Worm (Caenorhabditis elegans) whole organism, young adult: Measurements from ENCODE around the gene K08D12.4.
A peak's percentile ranks its signal among the peaks of the same experiment; 100 is the strongest.

Source experiments
- B0019.2 ChIP-seq: fragments of 200-800 bp; sonication (Bioruptor generic); conservative IDR thresholded peaks from 2 replicates; pipeline ENCODE4 v1.3.6; 2022; ENCODE audit warnings: missing genetic modification reagents, missing genetic modification characterization, missing compliant biosample characterization
- C06A6.2 ChIP-seq: fragments of 200-800 bp; sonication (Bioruptor generic); conservative IDR thresholded peaks from 2 replicates; pipeline ENCODE4 v1.3.6; 2022; ENCODE audit warnings: missing genetic modification characterization, missing compliant biosample characterization
- D2030.7 ChIP-seq: fragments of 200-800 bp; sonication (Bioruptor generic); IDR thresholded peaks from 2 replicates; pipeline ENCODE4 v1.3.6; 2022; ENCODE audit warnings: missing genetic modification reagents, missing genetic modification characterization, missing compliant biosample characterization
- F23B12.7 ChIP-seq: sonication (generic microtip); optimal IDR thresholded peaks from 2 replicates; lab custom pipeline; 2017; ENCODE audit warnings: missing genetic modification characterization, mild to moderate bottlenecking, missing compliant biosample characterization, antibody characterized with exemption, moderate library complexity; ENCODE audit not compliant: insufficient read depth
- F33H1.4 ChIP-seq: fragments of 200-800 bp; sonication (Bioruptor generic); IDR thresholded peaks from 2 replicates; pipeline ENCODE4 v1.3.6; 2022; ENCODE audit warnings: missing genetic modification reagents, missing genetic modification characterization, missing compliant biosample characterization
- F37B4.10 ChIP-seq: fragments of 200-800 bp; sonication (Bioruptor generic); IDR thresholded peaks from 2 replicates; pipeline ENCODE4 v1.3.6; 2022; ENCODE audit warnings: missing genetic modification characterization, missing compliant biosample characterization
- F49E8.2 ChIP-seq: sonication (generic microtip); optimal IDR thresholded peaks from 3 replicates; lab custom pipeline; 2017; ENCODE audit warnings: missing genetic modification characterization, mild to moderate bottlenecking, missing compliant biosample characterization, antibody characterized with exemption, moderate library complexity; ENCODE audit not compliant: insufficient read depth
- F55B11.4 ChIP-seq: sonication (generic microtip); optimal IDR thresholded peaks from 2 replicates; lab custom pipeline; 2016; ENCODE audit warnings: missing compliant biosample characterization, missing genetic modification characterization, borderline replicate concordance; ENCODE audit not compliant: insufficient read depth
- F57C9.4 ChIP-seq: sonication (generic microtip); optimal IDR thresholded peaks from 2 replicates; lab custom pipeline; 2017; ENCODE audit warnings: mild to moderate bottlenecking, missing genetic modification characterization, missing compliant biosample characterization
- K11D2.4 ChIP-seq: fragments of 200-800 bp; sonication (Bioruptor generic); IDR thresholded peaks from 2 replicates; pipeline ENCODE4 v1.3.6; 2022; ENCODE audit warnings: missing genetic modification reagents, missing genetic modification characterization, missing compliant biosample characterization
- T07F8.4 ChIP-seq: sonication (generic microtip); optimal IDR thresholded peaks from 2 replicates; lab custom pipeline; 2016; ENCODE audit warnings: mild to moderate bottlenecking, missing genetic modification characterization, moderate library complexity, missing compliant biosample characterization
- Y53F4B.3 ChIP-seq: fragments of 200-800 bp; sonication (Bioruptor generic); IDR thresholded peaks from 2 replicates; pipeline ENCODE4 v1.3.6; 2022; ENCODE audit warnings: missing genetic modification reagents, missing genetic modification characterization, missing compliant biosample characterization
- Y79H2A.3 ChIP-seq: fragments of 200-800 bp; sonication (Bioruptor generic); conservative IDR thresholded peaks from 2 replicates; pipeline ENCODE4 v1.3.6; 2022; ENCODE audit warnings: missing genetic modification reagents, missing genetic modification characterization, missing compliant biosample characterization
- ZK185.1 ChIP-seq: sonication (generic microtip); optimal IDR thresholded peaks from 2 replicates; lab custom pipeline; 2016; ENCODE audit warnings: mild to moderate bottlenecking, missing genetic modification characterization, missing compliant biosample characterization; ENCODE audit not compliant: poor library complexity, severe bottlenecking
- akir-1 ChIP-seq: fragments of 200-800 bp; sonication (Bioruptor generic); optimal IDR thresholded peaks from 2 replicates; lab custom pipeline; 2018; ENCODE audit warnings: mild to moderate bottlenecking, missing genetic modification characterization, moderate library complexity, missing compliant biosample characterization
- aptf-2 ChIP-seq: fragments of 200-800 bp; sonication (Bioruptor generic); conservative IDR thresholded peaks from 2 replicates; pipeline ENCODE4 v1.3.6; 2022; ENCODE audit warnings: missing genetic modification reagents, missing genetic modification characterization, missing compliant biosample characterization
- aptf-3 ChIP-seq: fragments of 200-800 bp; sonication (Bioruptor generic); IDR thresholded peaks from 2 replicates; pipeline ENCODE4 v1.3.6; 2022; ENCODE audit warnings: missing genetic modification characterization, missing compliant biosample characterization
- attf-3 ChIP-seq: fragments of 200-800 bp; sonication (Bioruptor generic); conservative IDR thresholded peaks from 2 replicates; pipeline ENCODE4 v1.3.6; 2022; ENCODE audit warnings: missing genetic modification reagents, missing genetic modification characterization, missing compliant biosample characterization
- bed-2 ChIP-seq: fragments of 200-800 bp; sonication (Bioruptor generic); IDR thresholded peaks from 2 replicates; pipeline ENCODE4 v1.3.6; 2022; ENCODE audit warnings: missing genetic modification reagents, missing genetic modification characterization, missing compliant biosample characterization
- ccch-3 ChIP-seq: fragments of 200-800 bp; sonication (Bioruptor generic); optimal IDR thresholded peaks from 2 replicates; lab custom pipeline; 2018; ENCODE audit warnings: mild to moderate bottlenecking, missing genetic modification characterization, missing compliant biosample characterization
- ceh-100 ChIP-seq: fragments of 200-800 bp; sonication (Bioruptor generic); IDR thresholded peaks from 2 replicates; pipeline ENCODE4 v1.3.6; 2022; ENCODE audit warnings: missing genetic modification reagents, missing genetic modification characterization, missing compliant biosample characterization
- ceh-27 ChIP-seq: fragments of 200-800 bp; sonication (Bioruptor generic); optimal IDR thresholded peaks from 2 replicates; lab custom pipeline; 2018; ENCODE audit warnings: mild to moderate bottlenecking, missing genetic modification characterization, moderate library complexity, missing compliant biosample characterization
- ceh-58 ChIP-seq: fragments of 200-800 bp; sonication (Bioruptor generic); IDR thresholded peaks from 2 replicates; pipeline ENCODE4 v1.3.6; 2022; ENCODE audit warnings: missing genetic modification characterization, missing compliant biosample characterization
- chd-7 ChIP-seq: sonication (generic microtip); optimal IDR thresholded peaks from 2 replicates; lab custom pipeline; 2016; ENCODE audit warnings: mild to moderate bottlenecking, missing genetic modification characterization, moderate library complexity, missing compliant biosample characterization
- dox-1 ChIP-seq: fragments of 200-800 bp; sonication (Bioruptor generic); IDR thresholded peaks from 2 replicates; pipeline ENCODE4 v1.3.6; 2022; ENCODE audit warnings: missing genetic modification reagents, missing genetic modification characterization, missing compliant biosample characterization
- dpff-1 ChIP-seq: sonication (generic microtip); optimal IDR thresholded peaks from 2 replicates; lab custom pipeline; 2017; ENCODE audit warnings: mild to moderate bottlenecking, missing genetic modification characterization, missing compliant biosample characterization
- efl-1 ChIP-seq: fragments of 150-350 bp; optimal IDR thresholded peaks from 2 replicates; lab custom pipeline; 2014; ENCODE audit warnings: missing biosample characterization, missing genetic modification reagents, missing genetic modification characterization
- egl-44 ChIP-seq: fragments of 200-800 bp; sonication (Bioruptor generic); IDR thresholded peaks from 2 replicates; pipeline ENCODE4 v1.3.6; 2022; ENCODE audit warnings: missing genetic modification reagents, missing genetic modification characterization, missing compliant biosample characterization
- gei-17 ChIP-seq: fragments of 200-800 bp; sonication (Bioruptor generic); optimal IDR thresholded peaks from 2 replicates; lab custom pipeline; 2018; ENCODE audit warnings: mild to moderate bottlenecking, missing genetic modification characterization, missing compliant biosample characterization
- hlh-12 ChIP-seq: sonication (generic microtip); optimal IDR thresholded peaks from 2 replicates; lab custom pipeline; 2016; ENCODE audit warnings: missing genetic modification characterization, missing compliant biosample characterization
- hlh-26 ChIP-seq: fragments of 200-800 bp; sonication (Bioruptor generic); conservative IDR thresholded peaks from 2 replicates; pipeline ENCODE4 v1.3.6; 2022; ENCODE audit warnings: missing genetic modification reagents, missing genetic modification characterization, missing compliant biosample characterization
- hmg-20 ChIP-seq: fragments of 200-800 bp; sonication (Bioruptor generic); IDR thresholded peaks from 2 replicates; pipeline ENCODE4 v1.3.6; 2022; ENCODE audit warnings: missing genetic modification reagents, missing genetic modification characterization, missing compliant biosample characterization
- lin-26 ChIP-seq: fragments of 200-800 bp; sonication (Bioruptor generic); IDR thresholded peaks from 2 replicates; pipeline ENCODE4 v1.3.6; 2022; ENCODE audit warnings: missing genetic modification reagents, missing genetic modification characterization, missing compliant biosample characterization
- madf-3 ChIP-seq: fragments of 200-800 bp; sonication (Bioruptor generic); IDR thresholded peaks from 2 replicates; pipeline ENCODE4 v1.3.6; 2022; ENCODE audit warnings: missing genetic modification reagents, missing genetic modification characterization, missing compliant biosample characterization
- madf-8 ChIP-seq: fragments of 200-800 bp; sonication (Bioruptor generic); conservative IDR thresholded peaks from 2 replicates; pipeline ENCODE4 v1.3.6; 2022; ENCODE audit warnings: missing genetic modification reagents, missing genetic modification characterization, missing compliant biosample characterization
- mcd-1 ChIP-seq: fragments of 200-800 bp; sonication (Bioruptor generic); IDR thresholded peaks from 2 replicates; pipeline ENCODE4 v1.3.6; 2022; ENCODE audit warnings: missing genetic modification reagents, missing genetic modification characterization, missing compliant biosample characterization
- mel-28 ChIP-seq: sonication (generic microtip); optimal IDR thresholded peaks from 2 replicates; lab custom pipeline; 2016; ENCODE audit warnings: borderline replicate concordance, mild to moderate bottlenecking, missing genetic modification characterization, missing compliant biosample characterization
- nfya-1 ChIP-seq: sonication (generic microtip); optimal IDR thresholded peaks from 2 replicates; lab custom pipeline; 2017; ENCODE audit warnings: antibody characterized with exemption, missing compliant biosample characterization, missing genetic modification characterization, borderline replicate concordance; ENCODE audit not compliant: insufficient read depth
- nfya-2 ChIP-seq: fragments of 200-800 bp; sonication (Bioruptor generic); IDR thresholded peaks from 2 replicates; pipeline ENCODE4 v1.3.6; 2022; ENCODE audit warnings: missing genetic modification reagents, missing genetic modification characterization, missing compliant biosample characterization
- nfyb-1 ChIP-seq: fragments of 200-800 bp; sonication (Bioruptor generic); IDR thresholded peaks from 2 replicates; pipeline ENCODE4 v1.3.6; 2022; ENCODE audit warnings: missing genetic modification reagents, missing genetic modification characterization, missing compliant biosample characterization
- rcor-1 ChIP-seq: fragments of 200-800 bp; sonication (Bioruptor generic); IDR thresholded peaks from 2 replicates; pipeline ENCODE4 v1.3.6; 2022; ENCODE audit warnings: missing genetic modification reagents, missing genetic modification characterization, missing compliant biosample characterization
- repo-1 ChIP-seq: sonication (generic microtip); optimal IDR thresholded peaks from 2 replicates; lab custom pipeline; 2017; ENCODE audit warnings: mild to moderate bottlenecking, missing genetic modification characterization, missing compliant biosample characterization
- sdz-38 ChIP-seq: sonication (generic microtip); optimal IDR thresholded peaks from 2 replicates; lab custom pipeline; 2016; ENCODE audit warnings: missing genotype, missing genetic modification characterization, missing compliant biosample characterization
- snpc-4 ChIP-seq, 5 experiments: fragments of 150-350 bp in 1 of 5; sonication (generic microtip) in 4 of 5; optimal IDR thresholded peaks; 2 replicates each; lab custom pipeline; 2014 to 2018; ENCODE audit warnings: missing genetic modification characterization in 5 of 5, missing biosample characterization in 3 of 5, antibody characterized with exemption in 2 of 5, mild to moderate bottlenecking in 2 of 5, missing compliant biosample characterization in 2 of 5, missing genotype in 2 of 5, moderate library complexity in 2 of 5, missing genetic modification reagents in 1 of 5
- somi-1 ChIP-seq: fragments of 200-800 bp; sonication (Bioruptor generic); optimal IDR thresholded peaks from 2 replicates; lab custom pipeline; 2018; ENCODE audit warnings: mild to moderate bottlenecking, missing genetic modification characterization, missing compliant biosample characterization
- tbp1 ChIP-seq: fragments of 200-800 bp; sonication (Bioruptor generic); optimal IDR thresholded peaks from 2 replicates; lab custom pipeline; 2018; ENCODE audit warnings: mild to moderate bottlenecking, missing genetic modification characterization, missing compliant biosample characterization
- unc-130 ChIP-seq: sonication (generic microtip); optimal IDR thresholded peaks from 2 replicates; lab custom pipeline; 2016; ENCODE audit warnings: missing genetic modification reagents, missing genetic modification characterization, missing compliant biosample characterization
- ztf-22 ChIP-seq: fragments of 200-800 bp; sonication (Bioruptor generic); optimal IDR thresholded peaks from 2 replicates; lab custom pipeline; 2018; ENCODE audit warnings: mild to moderate bottlenecking, missing genetic modification characterization, moderate library complexity, missing compliant biosample characterization

Gene K08D12.4

DNA sequence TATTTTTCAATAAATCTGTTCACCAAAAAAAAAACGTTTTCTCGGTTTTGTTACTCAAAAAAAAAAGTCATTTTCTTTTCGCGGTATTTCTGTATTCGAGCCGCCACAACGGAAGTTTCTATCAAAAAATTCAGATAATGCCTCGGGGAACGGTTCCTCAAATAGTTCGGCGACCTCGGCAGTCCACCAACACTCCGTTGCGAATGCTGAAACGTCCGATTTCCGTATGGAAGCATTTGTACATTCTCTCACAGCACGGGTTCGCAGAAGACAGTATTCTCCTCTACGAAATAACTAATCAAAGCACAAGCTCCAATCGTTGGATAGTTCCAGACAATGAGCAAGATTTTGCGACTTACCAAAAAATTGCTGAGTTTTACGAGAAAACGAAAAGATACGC is 47.1 kb upstream of the K08D12.4 start, which contains the start of gene Y41D4B.4 (continued):
- no peak for TF ChIP-seq akir-1 (GFP tag; lab: Kevin White, UChicago)
- TF ChIP-seq attf-3: no peak
- peak; percentile 44; the same call in 1 of the 2 replicates for TF ChIP-seq rcor-1 (GFP tag; lab: Robert Waterston, UW)
- TF ChIP-seq nfya-2: no peak
- no peak for TF ChIP-seq lin-26 (GFP tag; lab: Robert Waterston, UW)
- TF ChIP-seq nfyb-1: no peak
- no peak for TF ChIP-seq dox-1 (GFP tag; lab: Robert Waterston, UW)
- TF ChIP-seq ccch-3 (GFP tag; lab: Kevin White, UChicago): no peak
- no peak for TF ChIP-seq ceh-27 (GFP tag; lab: Kevin White, UChicago)
- TF ChIP-seq efl-1: no peak
- 0 out of 2 replicates have a peak, but pooled peaks have one; percentile 18 for TF ChIP-seq ceh-100
- no peak for TF ChIP-seq madf-3 (GFP tag; lab: Robert Waterston, UW)
- no peak for TF ChIP-seq chd-7 (tag; lab: Kevin White, UChicago)
- no peak for TF ChIP-seq F57C9.4
- no peak for TF ChIP-seq T07F8.4 (tag; lab: Kevin White, UChicago)
- no peak for TF ChIP-seq F23B12.7 (tag; lab: Kevin White, UChicago)
- no peak for TF ChIP-seq hlh-12 (tag; lab: Kevin White, UChicago)
- no peak for TF ChIP-seq aptf-2 (GFP tag; lab: Robert Waterston, UW)
- TF ChIP-seq F55B11.4 (tag; lab: Kevin White, UChicago): no peak
- no peak for TF ChIP-seq F37B4.10 (GFP tag; lab: Robert Waterston, UW)
- no peak for TF ChIP-seq C06A6.2
- no peak for TF ChIP-seq repo-1 (tag; lab: Kevin White, UChicago)
- TF ChIP-seq mcd-1 (GFP tag; lab: Robert Waterston, UW): peak; percentile 16; the same call in 1 of the 2 replicates
- TF ChIP-seq Y79H2A.3: no peak
- TF ChIP-seq Y53F4B.3: no peak
- TF ChIP-seq aptf-3 (GFP tag; lab: Robert Waterston, UW): no peak
- no peak for TF ChIP-seq gei-17 (GFP tag; lab: Kevin White, UChicago)
- no peak for TF ChIP-seq somi-1
- TF ChIP-seq K11D2.4: no peak
- TF ChIP-seq hlh-26 (GFP tag; lab: Robert Waterston, UW): no peak
- no peak for TF ChIP-seq egl-44 (GFP tag; lab: Robert Waterston, UW)
- no peak for TF ChIP-seq ztf-22 (GFP tag; lab: Kevin White, UChicago)
- peak; percentile 13; the same call in 1 of the 2 replicates for TF ChIP-seq D2030.7 (GFP tag; lab: Robert Waterston, UW)
- TF ChIP-seq dpff-1: no peak
- no peak for TF ChIP-seq mel-28 (tag; lab: Kevin White, UChicago)
- TF ChIP-seq ceh-58: no peak
- TF ChIP-seq snpc-4 (GFP tag; optimal IDR thresholded peaks at IDR 0.05; lab: Kevin White, UChicago): no peak
- TF ChIP-seq snpc-4 (tag; optimal IDR thresholded peaks at IDR 0.05; lab: Kevin White, UChicago): no peak
- no peak for TF ChIP-seq B0019.2 (GFP tag; lab: Robert Waterston, UW)
- TF ChIP-seq tbp1 (GFP tag; lab: Kevin White, UChicago): no peak
- peak; percentile 35 for TF ChIP-seq F33H1.4 (GFP tag; lab: Robert Waterston, UW)
- no peak for TF ChIP-seq ZK185.1 (tag; lab: Kevin White, UChicago)
- no peak for TF ChIP-seq madf-8 (GFP tag; lab: Robert Waterston, UW)
- no peak for TF ChIP-seq nfya-1 (tag; lab: Kevin White, UChicago)
- no peak for TF ChIP-seq sdz-38 (tag; lab: Kevin White, UChicago)
- TF ChIP-seq F49E8.2 (tag; lab: Kevin White, UChicago): no peak
- TF ChIP-seq hmg-20 (GFP tag; lab: Robert Waterston, UW): no peak
- TF ChIP-seq unc-130: no peak
- TF ChIP-seq bed-2 (GFP tag; lab: Robert Waterston, UW): no peak
